Worm (Caenorhabditis elegans): ENCODE data around the gene insc-1.

insc-1 gene

ce11 chrII:7397273-7397840 is 38.7 kb downstream of the insc-1 start:
- TF ChIP-seq tab-1 (GFP tag; IDR thresholded peaks at IDR 0.05) (no peak), flt-1 (GFP tag; IDR thresholded peaks at IDR 0.05) (no peak), ref-1 (GFP tag; conservative IDR thresholded peaks at IDR 0.05) (no peak)

- TF ChIP-seq klf-2 (GFP tag; conservative IDR thresholded peaks at IDR 0.05), result no peak
- TF ChIP-seq cog-1 (tag; optimal IDR thresholded peaks at IDR 0.05), result no peak
- TF ChIP-seq T22C8.4 (GFP tag; IDR thresholded peaks at IDR 0.05), result no peak
- no peak for TF ChIP-seq ref-1 (GFP tag; conservative IDR thresholded peaks at IDR 0.05)
- TF ChIP-seq med-1 (GFP tag; optimal IDR thresholded peaks at IDR 0.05; ENCODE audit: insufficient read depth), result no peak
- no peak for TF ChIP-seq flt-1 (GFP tag; IDR thresholded peaks at IDR 0.05)
- TF ChIP-seq ztf-29 (GFP tag; IDR thresholded peaks at IDR 0.05), result no peak
Observed at ce11 chrII:7398712-7399111, 40.0 kb downstream of the insc-1 start, which contains the start of gene C07D10.1. C07D10.1 (plus strand) TSS chrII:7399012.

ce11 chrII:7402625-7403024 is 43.9 kb downstream of the insc-1 start, which contains the start of gene nas-7:
nas-7 (minus strand) TSS chrII:7402725.
- TF ChIP-seq tab-1 (GFP tag; IDR thresholded peaks at IDR 0.05) (no peak), ztf-29 (GFP tag; IDR thresholded peaks at IDR 0.05) (no peak), med-1 (GFP tag; optimal IDR thresholded peaks at IDR 0.05; ENCODE audit: insufficient read depth) (no peak), flt-1 (GFP tag; IDR thresholded peaks at IDR 0.05) (no peak), ztf-23 (GFP tag; IDR thresholded peaks at IDR 0.05) (no peak), ref-1 (GFP tag; conservative IDR thresholded peaks at IDR 0.05) (no peak), T22C8.4 (GFP tag; IDR thresholded peaks at IDR 0.05) (no peak), cog-1 (tag; optimal IDR thresholded peaks at IDR 0.05) (no peak), klf-2 (GFP tag; conservative IDR thresholded peaks at IDR 0.05) (no peak)

ce11 chrII:7404001-7404400 is 45.3 kb downstream of the insc-1 start:
- TF ChIP-seq ref-1 (GFP tag; conservative IDR thresholded peaks at IDR 0.05), result no peak
- TF ChIP-seq med-1 (GFP tag; optimal IDR thresholded peaks at IDR 0.05; ENCODE audit: insufficient read depth), result no peak
- TF ChIP-seq cog-1 (tag; optimal IDR thresholded peaks at IDR 0.05), result no peak

- TF ChIP-seq med-1 (GFP tag; optimal IDR thresholded peaks at IDR 0.05; ENCODE audit: insufficient read depth) (no peak), klf-2 (GFP tag; conservative IDR thresholded peaks at IDR 0.05) (no peak), cog-1 (tag; optimal IDR thresholded peaks at IDR 0.05) (no peak), ztf-23 (GFP tag; IDR thresholded peaks at IDR 0.05) (no peak), ztf-29 (GFP tag; IDR thresholded peaks at IDR 0.05) (no peak), ref-1 (GFP tag; conservative IDR thresholded peaks at IDR 0.05) (no peak), tab-1 (GFP tag; IDR thresholded peaks at IDR 0.05) (no peak), flt-1 (GFP tag; IDR thresholded peaks at IDR 0.05) (no peak), T22C8.4 (GFP tag; IDR thresholded peaks at IDR 0.05) (no peak)
Observed at ce11 chrII:7405262-7405661, 46.6 kb downstream of the insc-1 start.

- TF ChIP-seq med-1 (GFP tag; optimal IDR thresholded peaks at IDR 0.05; ENCODE audit: insufficient read depth), result no peak
- TF ChIP-seq cog-1 (tag; optimal IDR thresholded peaks at IDR 0.05), result no peak
- TF ChIP-seq klf-2 (GFP tag; conservative IDR thresholded peaks at IDR 0.05), result no peak
- no peak for TF ChIP-seq T22C8.4 (GFP tag; IDR thresholded peaks at IDR 0.05)
- TF ChIP-seq ztf-23 (GFP tag; IDR thresholded peaks at IDR 0.05), result no peak
- TF ChIP-seq flt-1 (GFP tag; IDR thresholded peaks at IDR 0.05), result no peak
- no peak for TF ChIP-seq ztf-29 (GFP tag; IDR thresholded peaks at IDR 0.05)
- no peak for TF ChIP-seq tab-1 (GFP tag; IDR thresholded peaks at IDR 0.05)
- TF ChIP-seq ref-1 (GFP tag; conservative IDR thresholded peaks at IDR 0.05), result no peak
Observed at ce11 chrII:7406438-7406837, 47.7 kb downstream of the insc-1 start.

ce11 chrII:7408192-7408591 is 49.5 kb downstream of the insc-1 start, which contains the start of gene srd-55:
srd-55 (plus strand) TSS chrII:7408492.
- no peak for TF ChIP-seq T22C8.4 (GFP tag; IDR thresholded peaks at IDR 0.05)
- no peak for TF ChIP-seq tab-1 (GFP tag; IDR thresholded peaks at IDR 0.05)
- TF ChIP-seq med-1 (GFP tag; optimal IDR thresholded peaks at IDR 0.05; ENCODE audit: insufficient read depth), result no peak

ce11 chrII:7411930-7412329 is 53.2 kb downstream of the insc-1 start, which contains the start of gene K02A2.5:
K02A2.5 (minus strand) TSS chrII:7412030.
- TF ChIP-seq flt-1 (GFP tag; IDR thresholded peaks at IDR 0.05), result no peak
- no peak for TF ChIP-seq ref-1 (GFP tag; conservative IDR thresholded peaks at IDR 0.05)
- no peak for TF ChIP-seq T22C8.4 (GFP tag; IDR thresholded peaks at IDR 0.05)
- TF ChIP-seq ztf-23 (GFP tag; IDR thresholded peaks at IDR 0.05), result no peak
- TF ChIP-seq klf-2 (GFP tag; conservative IDR thresholded peaks at IDR 0.05), result no peak
- no peak for TF ChIP-seq med-1 (GFP tag; optimal IDR thresholded peaks at IDR 0.05; ENCODE audit: insufficient read depth)
- TF ChIP-seq ztf-29 (GFP tag; IDR thresholded peaks at IDR 0.05), result no peak
- TF ChIP-seq cog-1 (tag; optimal IDR thresholded peaks at IDR 0.05), result no peak
- TF ChIP-seq tab-1 (GFP tag; IDR thresholded peaks at IDR 0.05), result no peak

Data from whole organism, midembryonic.